Fruit fly (Drosophila melanogaster): ENCODE data around the gene Shab.

Gene Shab

dm6 chr3L:2892105-2892504 is 2.7 kb upstream of the Shab start, which contains the start of gene spz5:
TSS of gene spz5 (minus strand) at chr3L:2892166.
- TF ChIP-seq z (GFP tag; IDR thresholded peaks at IDR 0.05) (no peak), mam (GFP tag; optimal IDR thresholded peaks at IDR 0.05) (no peak), CG8281 (tag; optimal IDR thresholded peaks at IDR 0.05) (no peak), Dbx (GFP tag; IDR thresholded peaks at IDR 0.05) (no peak), CG15073 (GFP tag; optimal IDR thresholded peaks at IDR 0.05) (no peak), CG4707 (GFP tag; optimal IDR thresholded peaks at IDR 0.05) (no peak), Eip74EF (GFP tag; optimal IDR thresholded peaks at IDR 0.05) (peak in 1 of 2 experiments; percentile 78), CG13894 (tag; optimal IDR thresholded peaks at IDR 0.05) (peak; percentile 59), ase (GFP tag; IDR thresholded peaks at IDR 0.05) (no peak), Lim3 (GFP tag; IDR thresholded peaks at IDR 0.05) (no peak), CG11723 (GFP tag; optimal IDR thresholded peaks at IDR 0.05) (no peak), Optix (GFP tag; IDR thresholded peaks at IDR 0.05) (no peak), onecut (GFP tag; IDR thresholded peaks at IDR 0.05) (no peak), CG12769 (tag; optimal IDR thresholded peaks at IDR 0.05) (peak; percentile 10), Hr78 (GFP tag; optimal IDR thresholded peaks at IDR 0.05) (peak in 1 of 2 experiments; percentile 95), CG11398 (GFP tag; optimal IDR thresholded peaks at IDR 0.05) (no peak), stc (GFP tag; IDR thresholded peaks at IDR 0.05) (no peak), CG2889 (GFP tag; IDR thresholded peaks at IDR 0.05) (0 out of 3 replicates have a peak, but pooled peaks have one; percentile 18), CG4424 (GFP tag; optimal IDR thresholded peaks at IDR 0.05) (no peak), ewg (GFP tag; optimal IDR thresholded peaks at IDR 0.05) (no peak), cato (GFP tag; optimal IDR thresholded peaks at IDR 0.05; ENCODE audit: borderline replicate concordance) (no peak), chinmo (GFP tag; IDR thresholded peaks at IDR 0.05; ENCODE audit: partially characterized antibody) (peak; percentile 46; the same call in 1 of the 4 replicates), Tbp (GFP tag; optimal IDR thresholded peaks at IDR 0.05) (no peak), Pdp1 (GFP tag; optimal IDR thresholded peaks at IDR 0.05) (no peak), CG1529 (GFP tag; optimal IDR thresholded peaks at IDR 0.05) (no peak), gcm2 (GFP tag; optimal IDR thresholded peaks at IDR 0.05) (no peak), CG2712 (tag; optimal IDR thresholded peaks at IDR 0.05) (no peak), peb (GFP tag; IDR thresholded peaks at IDR 0.05) (no peak), vvl (GFP tag; IDR thresholded peaks at IDR 0.05) (peak; percentile 36; the same call in 1 of the 2 replicates), Drgx (GFP tag; IDR thresholded peaks at IDR 0.05) (no peak), CG10565 (GFP tag; optimal IDR thresholded peaks at IDR 0.05) (no peak)

- TF ChIP-seq CG2199 (GFP tag; IDR thresholded peaks at IDR 0.05) (peak; percentile 26; the same call in 1 of the 3 replicates), CG9437 (GFP tag; optimal IDR thresholded peaks at IDR 0.05) (peak; percentile 38), Sox102F (GFP tag; optimal IDR thresholded peaks at IDR 0.05) (peak; percentile 12), CG8359 (GFP tag; optimal IDR thresholded peaks at IDR 0.05; ENCODE audit: borderline replicate concordance) (peak; percentile 100), Ets65A (GFP tag) (peak; percentile 27), CG8089 (GFP tag; optimal IDR thresholded peaks at IDR 0.05) (no peak), CG18011 (GFP tag; optimal IDR thresholded peaks at IDR 0.05) (peak; percentile 95), CG11504 (tag; optimal IDR thresholded peaks at IDR 0.05) (peak; percentile 9), gcm (GFP tag; optimal IDR thresholded peaks at IDR 0.05) (no peak), CG7786 (GFP tag; optimal IDR thresholded peaks at IDR 0.05) (no peak), CG10462 (GFP tag; optimal IDR thresholded peaks at IDR 0.05) (no peak), CTCF (GFP tag; optimal IDR thresholded peaks at IDR 0.05) (peak; percentile 23), org-1 (GFP tag; optimal IDR thresholded peaks at IDR 0.05) (no peak), stwl (tag; optimal IDR thresholded peaks at IDR 0.05) (peak; percentile 92), CG17802 (tag; optimal IDR thresholded peaks at IDR 0.05) (no peak), chinmo (GFP tag; IDR thresholded peaks at IDR 0.05; ENCODE audit: partially characterized antibody) (0 out of 4 replicates have a peak, but pooled peaks have one; percentile 30), ato (GFP tag; IDR thresholded peaks at IDR 0.05; ENCODE audit: partially characterized antibody) (no peak), CG10274 (GFP tag; optimal IDR thresholded peaks at IDR 0.05) (no peak)
Observed at dm6 chr3L:2893846-2894511, 838 bp upstream of the Shab start.

Data from whole organism, embryonic.